Fruit fly (Drosophila melanogaster): ENCODE data around the gene Dhfr.

dm6 chr3R:16526256-16526655 lies 45.3 kb downstream of the Dhfr start:
- no peak for TF ChIP-seq CG12104 (GFP tag; optimal IDR thresholded peaks at IDR 0.05)
- TF ChIP-seq unc-4 (GFP tag; IDR thresholded peaks at IDR 0.05; ENCODE audit: partially characterized antibody): no peak
- TF ChIP-seq CG7839 (tag; optimal IDR thresholded peaks at IDR 0.05): no peak
- TF ChIP-seq Nf-YB (GFP tag; optimal IDR thresholded peaks at IDR 0.05): no peak
- no peak for TF ChIP-seq nau (GFP tag; optimal IDR thresholded peaks at IDR 0.05)
- no peak for TF ChIP-seq tup (GFP tag; optimal IDR thresholded peaks at IDR 0.05)
- TF ChIP-seq Aef1 (GFP tag; IDR thresholded peaks at IDR 0.05): no peak
- TF ChIP-seq CG2129 (GFP tag; IDR thresholded peaks at IDR 0.05; ENCODE audit: partially characterized antibody): no peak
- no peak for TF ChIP-seq ATbp (GFP tag; optimal IDR thresholded peaks at IDR 0.05)
- TF ChIP-seq br (optimal IDR thresholded peaks at IDR 0.05): no peak
- no peak for TF ChIP-seq CG1233 (GFP tag; optimal IDR thresholded peaks at IDR 0.05)
